Worm (Caenorhabditis elegans) whole organism, L1 larva: Measurements from ENCODE around the gene F54F2.7.

Source experiments
- C04F5.9 ChIP-seq: sonication (generic microtip); optimal IDR thresholded peaks from 2 replicates; lab custom pipeline; 2016; ENCODE audit warnings: missing genetic modification characterization, missing compliant biosample characterization
- alr-1 ChIP-seq: fragments of 200-800 bp; sonication (Bioruptor generic); optimal IDR thresholded peaks from 2 replicates; lab custom pipeline; 2018; ENCODE audit warnings: borderline replicate concordance, mild to moderate bottlenecking, missing genetic modification characterization, missing compliant biosample characterization
- ama-1 ChIP-seq: fragments of 150-350 bp; optimal IDR thresholded peaks from 2 replicates; lab custom pipeline; 2014
- blmp-1 ChIP-seq: fragments of 150-350 bp; optimal IDR thresholded peaks from 2 replicates; lab custom pipeline; 2014; ENCODE audit warnings: missing biosample characterization, missing genetic modification characterization
- ceh-63 ChIP-seq: fragments of 200-800 bp; sonication (Bioruptor generic); optimal IDR thresholded peaks from 2 replicates; lab custom pipeline; 2018; ENCODE audit warnings: mild to moderate bottlenecking, missing genetic modification characterization, missing compliant biosample characterization
- ceh-82 ChIP-seq, 3 experiments: fragments of 150-350 bp in 1 of 3; sonication (generic microtip) in 2 of 3; optimal IDR thresholded peaks; 2 replicates each; lab custom pipeline; 2014 to 2017; ENCODE audit warnings: missing biosample characterization in 3 of 3, missing genetic modification characterization in 3 of 3
- ceh-88 ChIP-seq: fragments of 200-800 bp; sonication (Bioruptor generic); IDR thresholded peaks from 2 replicates; pipeline ENCODE4 v1.3.6; 2022; ENCODE audit warnings: missing genetic modification characterization, missing compliant biosample characterization
- ces-1 ChIP-seq: fragments of 150-350 bp; optimal IDR thresholded peaks from 2 replicates; lab custom pipeline; 2014; ENCODE audit warnings: missing biosample characterization, missing genetic modification reagents, missing genetic modification characterization
- dsc-1 ChIP-seq: sonication (generic microtip); optimal IDR thresholded peaks from 2 replicates; lab custom pipeline; 2016; ENCODE audit warnings: mild to moderate bottlenecking, missing genetic modification characterization, missing compliant biosample characterization
- elt-2 ChIP-seq: sonication (generic microtip); optimal IDR thresholded peaks from 2 replicates; lab custom pipeline; 2016; ENCODE audit warnings: missing genetic modification characterization, mild to moderate bottlenecking, inconsistent platforms, missing compliant biosample characterization, missing genetic modification reagents
- elt-3 ChIP-seq, 6 experiments: fragments of 150-350 bp in 1 of 6; sonication (generic microtip); optimal IDR thresholded peaks; 2 replicates each; lab custom pipeline; 2017 to 2018; ENCODE audit warnings: missing biosample characterization in 6 of 6, missing genetic modification characterization in 6 of 6, inconsistent platforms in 1 of 6
- grh-1 ChIP-seq: fragments of 200-800 bp; sonication (Bioruptor generic); IDR thresholded peaks from 2 replicates; pipeline ENCODE4 v1.3.6; 2022; ENCODE audit warnings: missing genetic modification reagents, missing genetic modification characterization, missing compliant biosample characterization
- hlh-17 ChIP-seq: fragments of 200-800 bp; sonication (Bioruptor generic); optimal IDR thresholded peaks from 2 replicates; lab custom pipeline; 2018; ENCODE audit warnings: missing genetic modification characterization, mild to moderate bottlenecking, missing compliant biosample characterization, moderate library complexity, borderline replicate concordance
- hpl-2 ChIP-seq: fragments of 150-350 bp; optimal IDR thresholded peaks from 2 replicates; lab custom pipeline; 2014; ENCODE audit warnings: missing biosample characterization, missing genetic modification reagents, missing genetic modification characterization
- irx-1 ChIP-seq: sonication (generic microtip); optimal IDR thresholded peaks from 2 replicates; lab custom pipeline; 2016; ENCODE audit warnings: missing genetic modification characterization, missing compliant biosample characterization
- jun-1 ChIP-seq: fragments of 150-350 bp; optimal IDR thresholded peaks from 2 replicates; lab custom pipeline; 2014; ENCODE audit warnings: missing biosample characterization, missing genetic modification reagents, missing genetic modification characterization
- lin-13 ChIP-seq: fragments of 150-350 bp; optimal IDR thresholded peaks from 2 replicates; lab custom pipeline; 2014; ENCODE audit warnings: missing biosample characterization, missing genetic modification reagents, missing genetic modification characterization
- lin-14 ChIP-seq: fragments of 200-800 bp; sonication (Bioruptor generic); optimal IDR thresholded peaks from 2 replicates; lab custom pipeline; 2018; ENCODE audit warnings: mild to moderate bottlenecking, missing genetic modification characterization, moderate library complexity, missing compliant biosample characterization
- lir-3 ChIP-seq: sonication (generic microtip); optimal IDR thresholded peaks from 2 replicates; lab custom pipeline; 2016; ENCODE audit warnings: mild to moderate bottlenecking, missing genetic modification characterization, moderate library complexity, missing compliant biosample characterization; ENCODE audit not compliant: poor library complexity
- lsy-2 ChIP-seq, 2 experiments: fragments of 150-350 bp; optimal IDR thresholded peaks; 2 replicates each; lab custom pipeline; 2014; ENCODE audit warnings: missing biosample characterization in 2 of 2, missing genetic modification characterization in 2 of 2
- mab-9 ChIP-seq: fragments of 200-800 bp; sonication (Bioruptor generic); IDR thresholded peaks from 2 replicates; pipeline ENCODE4 v1.3.6; 2022; ENCODE audit warnings: missing genetic modification reagents, missing genetic modification characterization, missing compliant biosample characterization
- nhr-71 ChIP-seq: sonication (generic microtip); optimal IDR thresholded peaks from 2 replicates; lab custom pipeline; 2016; ENCODE audit warnings: mild to moderate bottlenecking, missing genetic modification characterization, moderate library complexity, missing compliant biosample characterization
- nhr-76 ChIP-seq: sonication (generic microtip); optimal IDR thresholded peaks from 2 replicates; lab custom pipeline; 2017; ENCODE audit warnings: missing biosample characterization, missing genetic modification characterization
- nhr-84 ChIP-seq: sonication (generic microtip); optimal IDR thresholded peaks from 2 replicates; lab custom pipeline; 2017; ENCODE audit warnings: missing biosample characterization, missing genetic modification characterization
- nhr-85 ChIP-seq: sonication (generic microtip); peaks from one replicate; lab custom pipeline; 2016; ENCODE audit warnings: missing genetic modification characterization, inconsistent platforms, missing compliant biosample characterization
- nhr-90 ChIP-seq: sonication (generic microtip); optimal IDR thresholded peaks from 2 replicates; lab custom pipeline; 2016; ENCODE audit warnings: mild to moderate bottlenecking, missing genetic modification characterization, missing compliant biosample characterization; ENCODE audit not compliant: poor library complexity
- rnt-1 ChIP-seq: sonication (generic microtip); optimal IDR thresholded peaks from 2 replicates; lab custom pipeline; 2016; ENCODE audit warnings: mild to moderate bottlenecking, missing genetic modification characterization, moderate library complexity, missing compliant biosample characterization
- snpc-4 ChIP-seq: fragments of 150-350 bp; optimal IDR thresholded peaks from 2 replicates; lab custom pipeline; 2014; ENCODE audit warnings: missing biosample characterization, missing genetic modification characterization
- snu-23 ChIP-seq: sonication (generic microtip); optimal IDR thresholded peaks from 2 replicates; lab custom pipeline; 2016; ENCODE audit warnings: missing genetic modification characterization, missing compliant biosample characterization
- sptf-1 ChIP-seq: fragments of 150-350 bp; optimal IDR thresholded peaks from 2 replicates; lab custom pipeline; 2014; ENCODE audit warnings: missing biosample characterization, missing genetic modification characterization
- sup-37 ChIP-seq: fragments of 200-800 bp; sonication (Bioruptor generic); optimal IDR thresholded peaks from 2 replicates; lab custom pipeline; 2018; ENCODE audit warnings: mild to moderate bottlenecking, missing genetic modification characterization, missing compliant biosample characterization
- tbx-2 ChIP-seq: sonication (generic microtip); optimal IDR thresholded peaks from 2 replicates; lab custom pipeline; 2016; ENCODE audit warnings: missing genetic modification characterization, missing compliant biosample characterization
- vab-15 ChIP-seq: sonication (generic microtip); optimal IDR thresholded peaks from 2 replicates; lab custom pipeline; 2017; ENCODE audit warnings: missing genotype, mild to moderate bottlenecking, missing genetic modification characterization, missing compliant biosample characterization

Gene F54F2.7

ce11 chrIII:8772428-8773027 lies 34.6 kb downstream of the F54F2.7 start (continued):
- TF ChIP-seq alr-1 (tag; lab: Kevin White, UChicago) (no peak), snu-23 (GFP tag; lab: Kevin White, UChicago) (no peak), irx-1 (tag; lab: Kevin White, UChicago) (no peak), ama-1 (lab: Kevin White, UChicago) (no peak), snpc-4 (tag; lab: Kevin White, UChicago) (no peak), dsc-1 (tag; lab: Kevin White, UChicago) (peak; percentile 5), hpl-2 (GFP tag; lab: Kevin White, UChicago) (no peak)

ce11 chrIII:8771851-8772250 lies 35.3 kb downstream of the F54F2.7 start, which contains the start of gene K02D10.3:
TSS of gene K02D10.3 (minus strand) at chrIII:8771951.
- TF ChIP-seq elt-2 (tag; lab: Kevin White, UChicago), result no peak
- TF ChIP-seq sptf-1 (tag; lab: Kevin White, UChicago), result no peak
- TF ChIP-seq nhr-90 (tag; lab: Kevin White, UChicago), result no peak

ce11 chrIII:8771162-8771561 lies 36.0 kb downstream of the F54F2.7 start, which contains the start of gene K02D10.2:
TSS of gene K02D10.2 (minus strand) at chrIII:8771262.
- TF ChIP-seq sup-37 (GFP tag; lab: Kevin White, UChicago) (no peak), C04F5.9 (no peak), rnt-1 (tag; lab: Kevin White, UChicago) (no peak)

ce11 chrIII:8770243-8770642 lies 36.9 kb downstream of the F54F2.7 start:
- TF ChIP-seq tbx-2 (tag; lab: Kevin White, UChicago) (peak; percentile 3), elt-3 (tag; optimal IDR thresholded peaks at IDR 0.05; lab: Kevin White, UChicago) (peak in 1 of 6 experiments; percentile 27), grh-1 (GFP tag; lab: Robert Waterston, UW) (peak; percentile 88), lsy-2 (tag; optimal IDR thresholded peaks at IDR 0.05; lab: Kevin White, UChicago) (peak in 1 of 2 experiments; percentile 12), nhr-85 (peak; percentile 70), lin-14 (GFP tag; lab: Kevin White, UChicago) (peak; percentile 61), vab-15 (tag; lab: Kevin White, UChicago) (no peak), mab-9 (GFP tag; lab: Robert Waterston, UW) (no peak), blmp-1 (tag; lab: Kevin White, UChicago) (peak; percentile 47), ceh-82 (tag; optimal IDR thresholded peaks at IDR 0.05; lab: Kevin White, UChicago) (no peak), nhr-76 (tag; lab: Kevin White, UChicago) (no peak)

ce11 chrIII:8769253-8769652 lies 37.9 kb downstream of the F54F2.7 start, which contains the start of gene K02D10.1:
TSS of gene K02D10.1 (plus strand) at chrIII:8769536.
- TF ChIP-seq dsc-1 (tag; lab: Kevin White, UChicago) (no peak), lin-14 (GFP tag; lab: Kevin White, UChicago) (no peak), lir-3 (tag; lab: Kevin White, UChicago) (no peak), jun-1 (tag; lab: Kevin White, UChicago) (no peak), nhr-71 (no peak), rnt-1 (tag; lab: Kevin White, UChicago) (no peak), hlh-17 (GFP tag; lab: Kevin White, UChicago) (no peak), nhr-84 (tag; lab: Kevin White, UChicago) (no peak), ceh-63 (GFP tag; lab: Kevin White, UChicago) (no peak), lin-13 (GFP tag; lab: Kevin White, UChicago) (no peak), ces-1 (no peak), hpl-2 (GFP tag; lab: Kevin White, UChicago) (no peak), ceh-88 (GFP tag; lab: Robert Waterston, UW) (no peak)
